Worm (Caenorhabditis elegans): Measurements from ENCODE around the gene Y41E3.7.
A peak's percentile ranks its signal among the peaks of the same experiment; 100 is the strongest.

Y41E3.7 gene

DNA sequence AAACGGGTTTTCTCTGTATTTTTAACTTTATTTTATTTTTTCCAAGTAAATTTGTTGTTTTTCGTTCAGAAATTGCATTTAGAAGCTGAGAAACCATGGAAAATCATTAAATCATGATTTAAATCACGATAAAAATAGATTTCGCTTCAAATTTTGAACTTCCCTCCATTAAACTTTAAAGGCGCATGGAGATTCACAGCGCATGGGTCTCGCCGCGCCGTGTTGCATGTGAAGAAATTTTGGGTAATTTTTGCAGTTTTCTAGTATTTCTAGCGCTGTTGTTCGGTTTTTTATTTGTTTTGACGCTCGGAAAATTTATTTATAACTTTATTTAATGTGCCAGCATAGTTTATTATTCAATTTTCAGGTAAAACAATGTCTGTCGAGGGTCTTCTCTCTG lies 23.1 kb downstream of the Y41E3.7 start, which contains the start of gene eef-1B.2:
Gene eef-1B.2, plus strand, starts transcription at position 358 of the 400 bp plus-strand sequence.
- TF ChIP-seq lin-40 (tag; optimal IDR thresholded peaks at IDR 0.05) (peak; percentile 12), ztf-18 (tag; optimal IDR thresholded peaks at IDR 0.05) (peak; percentile 86), lag-1 (GFP tag; IDR thresholded peaks at IDR 0.05) (no peak), B0336.3 (GFP tag; IDR thresholded peaks at IDR 0.05) (0 out of 2 replicates have a peak, but pooled peaks have one; percentile 35), hmg-1.2 (GFP tag; IDR thresholded peaks at IDR 0.05) (0 out of 2 replicates have a peak, but pooled peaks have one; percentile 16), mxl-1 (tag; optimal IDR thresholded peaks at IDR 0.05) (no peak), bed-2 (GFP tag; IDR thresholded peaks at IDR 0.05) (no peak), attf-6 (GFP tag; IDR thresholded peaks at IDR 0.05) (peak; percentile 64; the same call in 1 of the 2 replicates), mel-28 (tag; optimal IDR thresholded peaks at IDR 0.05; ENCODE audit: borderline replicate concordance) (no peak), hsf-1 (GFP tag; IDR thresholded peaks at IDR 0.05) (no peak), cebp-1 (GFP tag; IDR thresholded peaks at IDR 0.05) (no peak), cebp-1 (tag; optimal IDR thresholded peaks at IDR 0.05) (peak; percentile 50), F23B12.7 (tag; optimal IDR thresholded peaks at IDR 0.05; ENCODE audit: insufficient read depth) (peak; percentile 62), attf-5 (GFP tag; optimal IDR thresholded peaks at IDR 0.05) (peak; percentile 51), madf-6 (GFP tag; IDR thresholded peaks at IDR 0.05) (peak; percentile 56; the same call in 1 of the 2 replicates), snpc-1.1 (tag; optimal IDR thresholded peaks at IDR 0.05; ENCODE audit: insufficient read depth) (peak; percentile 12), lin-35 (GFP tag; optimal IDR thresholded peaks at IDR 0.05) (peak in 1 of 3 experiments; percentile 86), ama-1 (optimal IDR thresholded peaks at IDR 0.05) (no peak), ama-1 (GFP tag; optimal IDR thresholded peaks at IDR 0.05) (no peak), unc-62 (GFP tag; optimal IDR thresholded peaks at IDR 0.05) (no peak), F33H1.4 (GFP tag; IDR thresholded peaks at IDR 0.05) (peak; percentile 82), nhr-90 (tag; optimal IDR thresholded peaks at IDR 0.05) (no peak), lin-54 (GFP tag; optimal IDR thresholded peaks at IDR 0.05) (peak; percentile 91), efl-1 (GFP tag; optimal IDR thresholded peaks at IDR 0.05) (peak; percentile 80), snpc-4 (GFP tag; optimal IDR thresholded peaks at IDR 0.05) (peak; percentile 68), snpc-4 (tag; optimal IDR thresholded peaks at IDR 0.05) (peak in 3 of 4 experiments; percentile 80 to 88 (median 87)), dpl-1 (GFP tag; optimal IDR thresholded peaks at IDR 0.05) (peak; percentile 74), ZK185.1 (tag; optimal IDR thresholded peaks at IDR 0.05; ENCODE audit: poor library complexity, severe bottlenecking) (no peak), let-607 (tag; optimal IDR thresholded peaks at IDR 0.05) (peak; percentile 9 to 77), mes-4 (tag; optimal IDR thresholded peaks at IDR 0.05) (no peak), ets-4 (GFP tag; optimal IDR thresholded peaks at IDR 0.05) (no peak), ceh-100 (GFP tag; IDR thresholded peaks at IDR 0.05) (no peak), lsl-1 (GFP tag; optimal IDR thresholded peaks at IDR 0.05) (peak; percentile 9), Y67H2A.10 (GFP tag; conservative IDR thresholded peaks at IDR 0.05) (no peak), somi-1 (GFP tag; optimal IDR thresholded peaks at IDR 0.05) (no peak), mcd-1 (GFP tag; IDR thresholded peaks at IDR 0.05) (peak; percentile 43; the same call in 1 of the 2 replicates), D2030.7 (GFP tag; IDR thresholded peaks at IDR 0.05) (0 out of 2 replicates have a peak, but pooled peaks have one; percentile 36), ceh-27 (GFP tag; optimal IDR thresholded peaks at IDR 0.05) (peak; percentile 5), T26A5.8 (tag; optimal IDR thresholded peaks at IDR 0.05) (no peak), nhr-80 (tag; optimal IDR thresholded peaks at IDR 0.05) (peak; percentile 9), ztf-26 (tag; optimal IDR thresholded peaks at IDR 0.05) (no peak), attf-3 (GFP tag; conservative IDR thresholded peaks at IDR 0.05) (0 out of 2 replicates have a peak, but pooled peaks have one; percentile 18), F55B11.4 (tag; optimal IDR thresholded peaks at IDR 0.05; ENCODE audit: borderline replicate concordance, insufficient read depth) (no peak), K12H6.12 (tag; optimal IDR thresholded peaks at IDR 0.05) (no peak), aptf-2 (GFP tag; conservative IDR thresholded peaks at IDR 0.05) (no peak), tbp1 (GFP tag; optimal IDR thresholded peaks at IDR 0.05) (peak; percentile 37), pbrm-1 (GFP tag; IDR thresholded peaks at IDR 0.05) (0 out of 2 replicates have a peak, but pooled peaks have one; percentile 24), rcor-1 (GFP tag; IDR thresholded peaks at IDR 0.05) (no peak)

Measured in whole organism, young adult.